Worm (Caenorhabditis elegans): ENCODE results near the gene ZK402.2.
"Not testable (repeated sequence)": the region's sequence is repeated elsewhere in the genome, so short reads cannot be mapped to it uniquely, and the experiment has no call there.

Gene ZK402.2

DNA sequence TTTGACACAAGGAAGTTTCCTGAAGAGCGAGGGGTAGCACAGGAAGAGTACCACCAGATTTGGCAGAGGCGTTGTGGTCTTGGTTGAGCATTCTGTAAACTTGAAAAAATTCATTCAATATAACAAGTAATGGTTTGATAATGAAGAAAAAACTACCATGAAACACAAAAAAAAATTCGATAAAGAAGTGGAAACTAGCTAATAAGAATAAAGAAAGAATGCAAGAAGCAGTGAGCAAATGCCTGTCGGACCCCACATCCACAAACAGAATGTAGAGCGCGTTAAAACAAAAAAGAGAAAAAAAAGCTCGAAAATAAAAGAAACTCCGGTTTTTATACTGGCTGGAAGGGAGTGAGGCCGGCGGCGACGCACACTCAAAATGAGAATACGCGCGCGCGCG is 6.0 kb upstream of the ZK402.2 start, which contains the start of gene H39E20.1:
H39E20.1 (minus strand) TSS at position 101 of the 400 bp plus-strand sequence.
- TF ChIP-seq blmp-1 (tag; optimal IDR thresholded peaks at IDR 0.05) (no peak), hlh-17 (GFP tag; optimal IDR thresholded peaks at IDR 0.05; ENCODE audit: borderline replicate concordance) (no peak), tlp-1 (tag; optimal IDR thresholded peaks at IDR 0.05) (no peak), nhr-84 (tag; optimal IDR thresholded peaks at IDR 0.05) (no peak), skn-1 (tag; optimal IDR thresholded peaks at IDR 0.05) (no peak), grh-1 (GFP tag; IDR thresholded peaks at IDR 0.05) (no peak), ztf-4 (tag; optimal IDR thresholded peaks at IDR 0.05) (no peak), ets-5 (GFP tag; IDR thresholded peaks at IDR 0.05) (no peak), nhr-85 (tag) (no peak), nhr-20 (tag; optimal IDR thresholded peaks at IDR 0.05) (no peak), fkh-8 (tag; optimal IDR thresholded peaks at IDR 0.05) (no peak), unc-86 (tag; optimal IDR thresholded peaks at IDR 0.05) (no peak), nhr-77 (tag; optimal IDR thresholded peaks at IDR 0.05) (no peak), C16A3.4 (tag; optimal IDR thresholded peaks at IDR 0.05) (no peak), nhr-76 (tag; optimal IDR thresholded peaks at IDR 0.05) (no peak), nhr-11 (tag; optimal IDR thresholded peaks at IDR 0.05) (no peak), jun-1 (tag; optimal IDR thresholded peaks at IDR 0.05) (no peak), ceh-90 (tag; optimal IDR thresholded peaks at IDR 0.05) (no peak), alr-1 (tag; optimal IDR thresholded peaks at IDR 0.05; ENCODE audit: borderline replicate concordance) (no peak)

DNA sequence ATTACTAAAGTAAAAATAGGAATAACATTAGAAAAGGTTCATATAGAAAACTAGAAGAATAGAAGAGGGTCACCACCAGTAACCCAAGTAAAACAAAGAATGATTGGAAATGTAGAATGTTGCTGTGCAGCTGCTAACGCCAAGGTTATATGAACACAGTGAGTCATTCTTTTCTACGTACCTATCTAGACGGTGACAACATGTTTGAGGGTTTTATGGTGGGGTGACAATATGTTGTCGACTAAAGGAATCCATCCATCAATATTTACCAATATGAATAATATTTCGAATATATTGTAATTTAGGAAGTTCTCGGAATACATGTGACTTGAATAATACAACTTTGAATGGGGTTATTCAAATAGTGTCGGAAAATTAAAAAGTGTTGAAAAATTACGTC is 2.3 kb upstream of the ZK402.2 start, which contains the start of gene ZK402.5:
ZK402.5 (minus strand) TSS at position 101 of the 400 bp plus-strand sequence.
- TF ChIP-seq lin-14 (GFP tag; optimal IDR thresholded peaks at IDR 0.05) (no peak), ceh-63 (GFP tag; optimal IDR thresholded peaks at IDR 0.05) (no peak), ama-1 (optimal IDR thresholded peaks at IDR 0.05) (no peak), unc-62 (GFP tag; optimal IDR thresholded peaks at IDR 0.05) (no peak)

DNA sequence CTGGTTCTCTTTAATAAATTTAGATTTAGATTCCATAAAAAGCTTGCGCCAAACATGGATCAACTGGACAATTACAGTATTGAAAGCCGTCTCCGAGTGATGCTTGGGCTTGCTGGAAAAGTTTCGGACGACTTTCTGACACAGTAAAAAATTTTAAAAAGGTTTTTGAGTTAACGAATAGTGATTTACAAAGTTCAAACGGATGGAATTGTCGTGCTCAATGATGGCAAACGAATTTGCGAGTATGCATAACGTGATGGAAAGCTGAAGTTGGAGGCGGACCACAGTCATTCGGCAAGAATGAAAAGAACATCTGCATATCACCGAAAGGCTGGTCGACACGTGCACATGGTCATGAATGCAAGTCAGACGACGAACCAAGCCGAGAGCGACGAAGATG is 427 bp downstream of the ZK402.2 start, which contains the start of gene ZK402.1:
ZK402.1 (plus strand) TSS at position 301 of the 400 bp plus-strand sequence.
- TF ChIP-seq lin-15B (tag; optimal IDR thresholded peaks at IDR 0.05); Y116A8C.19 (tag; optimal IDR thresholded peaks at IDR 0.05; ENCODE audit: borderline replicate concordance); nhr-237 (tag; optimal IDR thresholded peaks at IDR 0.05): not testable (repeated sequence)

DNA sequence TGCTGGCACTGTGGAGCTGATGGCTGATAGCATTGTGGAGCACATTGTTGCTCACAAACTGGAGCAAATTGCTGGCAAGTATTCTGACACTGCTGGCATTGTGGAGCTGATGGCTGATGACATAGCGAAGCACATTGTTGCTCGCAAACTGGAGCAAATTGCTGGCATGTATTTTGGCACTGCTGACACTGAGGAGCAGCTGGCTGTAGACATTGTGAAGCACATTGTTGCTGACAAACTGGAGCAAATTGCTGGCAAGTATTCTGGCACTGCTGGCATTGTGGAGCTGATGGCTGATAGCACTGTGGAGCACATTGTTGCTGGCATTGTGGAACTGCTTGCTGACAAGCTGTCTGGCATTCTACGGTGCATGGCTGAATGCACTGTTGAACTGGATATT is 5.7 kb downstream of the ZK402.2 start:
- TF ChIP-seq tlp-1 (tag; optimal IDR thresholded peaks at IDR 0.05) (no peak), sup-37 (GFP tag; optimal IDR thresholded peaks at IDR 0.05) (no peak), hlh-17 (GFP tag; optimal IDR thresholded peaks at IDR 0.05; ENCODE audit: borderline replicate concordance) (no peak), C34B4.2 (tag; optimal IDR thresholded peaks at IDR 0.05) (no peak)

DNA sequence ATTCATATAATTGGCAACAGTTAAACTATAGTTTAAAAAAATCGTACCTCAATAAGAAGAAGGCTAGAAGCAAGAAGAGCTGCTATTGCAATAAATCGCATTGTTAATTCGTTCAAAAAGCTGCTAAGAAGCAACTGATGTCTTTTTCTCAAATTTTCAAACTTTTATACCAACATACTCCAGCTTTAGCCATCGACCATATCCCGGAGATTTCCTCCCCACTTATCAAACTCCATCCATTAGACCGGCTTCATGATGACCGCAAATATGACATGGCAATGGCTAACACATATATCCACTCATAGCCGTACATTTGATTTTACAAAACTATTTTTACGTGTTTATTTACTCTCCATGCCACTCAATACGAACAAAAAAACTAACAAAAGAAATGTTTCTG is 7.0 kb downstream of the ZK402.2 start, which contains the start of gene abu-2:
abu-2 (minus strand) TSS at position 101 of the 400 bp plus-strand sequence.
- TF ChIP-seq pqm-1 (tag; optimal IDR thresholded peaks at IDR 0.05) (no peak), snu-23 (GFP tag; optimal IDR thresholded peaks at IDR 0.05) (no peak), rnt-1 (tag; optimal IDR thresholded peaks at IDR 0.05) (no peak)

DNA sequence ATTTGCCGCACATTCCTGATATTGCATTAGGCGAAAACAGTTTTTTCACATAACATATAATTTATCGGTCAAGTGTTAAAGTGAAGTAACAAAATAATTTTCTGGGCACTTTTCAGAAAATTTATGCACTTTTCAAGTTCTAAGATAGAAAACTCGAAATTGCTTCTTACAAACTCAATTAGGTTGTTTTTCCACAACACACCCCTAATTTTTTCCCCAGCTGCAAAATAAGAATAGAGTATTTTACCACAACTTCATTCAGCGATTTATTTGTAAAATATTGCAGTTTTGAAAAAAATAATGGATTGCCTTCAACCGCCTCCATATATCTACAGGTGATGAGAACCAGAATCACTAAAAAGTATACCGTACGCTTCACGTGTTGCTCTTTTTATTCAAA is 9.3 kb downstream of the ZK402.2 start, which contains the start of gene srh-19:
srh-19 (plus strand) TSS at position 301 of the 400 bp plus-strand sequence.
- TF ChIP-seq egl-13 (tag; optimal IDR thresholded peaks at IDR 0.05) (no peak), ces-1 (GFP tag; optimal IDR thresholded peaks at IDR 0.05) (no peak), C34B4.2 (tag; optimal IDR thresholded peaks at IDR 0.05) (no peak), rnt-1 (tag; optimal IDR thresholded peaks at IDR 0.05) (no peak)

All from whole organism, L1 larva.